Fruit fly (Drosophila melanogaster): ENCODE results near the gene Gat.

DNA sequence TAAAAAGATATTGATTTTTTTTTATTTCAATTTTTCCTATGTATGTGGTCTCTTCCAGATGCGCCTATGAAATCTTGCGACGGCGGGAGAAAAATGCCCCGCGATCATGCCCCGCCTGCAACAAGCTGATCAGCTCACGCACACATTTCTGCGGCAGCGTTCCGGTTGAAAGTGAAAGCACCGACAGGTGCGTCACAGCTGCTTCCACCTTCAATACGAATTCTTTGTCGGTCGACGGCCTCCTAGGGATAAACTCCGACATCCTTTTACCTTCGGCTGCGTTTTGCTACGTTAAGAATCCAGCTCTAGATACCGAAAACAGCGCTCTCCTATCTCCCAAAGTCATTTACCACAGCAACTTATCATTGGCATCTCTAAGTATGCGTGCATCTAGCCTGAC is 41.0 kb upstream of the Gat start:
- TF ChIP-seq her (GFP tag; optimal IDR thresholded peaks at IDR 0.05): no peak
- no peak for TF ChIP-seq CG8388 (GFP tag; optimal IDR thresholded peaks at IDR 0.05)
- no peak for TF ChIP-seq mirr (GFP tag; optimal IDR thresholded peaks at IDR 0.05)
- no peak for TF ChIP-seq CG14860 (GFP tag; IDR thresholded peaks at IDR 0.05; ENCODE audit: partially characterized antibody)
- no peak for TF ChIP-seq CG18262 (tag; optimal IDR thresholded peaks at IDR 0.05)
- TF ChIP-seq CG14050 (GFP tag; IDR thresholded peaks at IDR 0.05): no peak
- TF ChIP-seq CG12236 (GFP tag; optimal IDR thresholded peaks at IDR 0.05): no peak
- TF ChIP-seq CG8478 (optimal IDR thresholded peaks at IDR 0.05): no peak
- TF ChIP-seq Dip3 (GFP tag; optimal IDR thresholded peaks at IDR 0.05): no peak
- no peak for TF ChIP-seq Hand (GFP tag; optimal IDR thresholded peaks at IDR 0.05)
- TF ChIP-seq CG17385 (GFP tag; optimal IDR thresholded peaks at IDR 0.05): no peak
- no peak for TF ChIP-seq CG2202 (tag; optimal IDR thresholded peaks at IDR 0.05)
- TF ChIP-seq HLH54F (GFP tag; optimal IDR thresholded peaks at IDR 0.05): no peak
- TF ChIP-seq Deaf1 (tag; optimal IDR thresholded peaks at IDR 0.05): no peak

Measured in whole organism, embryonic.